Fruit fly (Drosophila melanogaster): ENCODE results near the gene Qsox3.

Gene Qsox3

DNA sequence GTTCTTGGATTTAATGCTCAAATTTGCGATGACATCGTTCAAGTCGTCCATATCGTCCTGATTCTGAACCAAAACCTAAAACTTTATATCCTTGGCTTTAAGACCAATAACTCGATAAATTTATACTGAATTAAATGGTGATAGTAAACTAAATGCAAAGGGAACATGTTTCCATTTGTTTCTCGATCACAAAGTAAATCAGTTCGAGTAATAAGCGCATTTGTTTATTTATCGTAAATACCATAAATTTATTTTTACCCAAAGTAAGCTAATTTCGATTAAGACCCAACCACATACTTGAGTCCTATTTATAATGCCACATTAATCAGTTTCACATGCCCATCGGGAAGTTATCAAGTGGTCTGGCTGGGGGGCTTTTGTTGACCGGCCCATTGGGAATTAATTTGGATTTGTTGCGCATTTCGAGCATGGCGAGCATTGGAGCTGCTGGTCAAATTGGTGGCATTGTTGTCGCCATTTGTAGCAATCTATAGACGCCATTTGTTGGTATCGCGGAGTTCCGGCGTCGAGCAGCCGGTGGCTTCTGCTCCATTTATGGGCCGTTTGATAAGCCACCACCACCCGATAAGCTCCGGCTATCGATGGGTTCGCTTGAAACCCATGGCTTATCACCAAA is 42.0 kb upstream of the Qsox3 start, which contains the start of gene CG31174:
CG31174 (minus strand) TSS at position 51 of the 637 bp plus-strand sequence.
- TF ChIP-seq Rel (GFP tag; optimal IDR thresholded peaks at IDR 0.05), result no peak
- TF ChIP-seq Rel (tag; optimal IDR thresholded peaks at IDR 0.05), result peak; percentile 83
- TF ChIP-seq Abd-B (GFP tag; optimal IDR thresholded peaks at IDR 0.05), result no peak
- TF ChIP-seq sv (GFP tag; optimal IDR thresholded peaks at IDR 0.05), result no peak

DNA sequence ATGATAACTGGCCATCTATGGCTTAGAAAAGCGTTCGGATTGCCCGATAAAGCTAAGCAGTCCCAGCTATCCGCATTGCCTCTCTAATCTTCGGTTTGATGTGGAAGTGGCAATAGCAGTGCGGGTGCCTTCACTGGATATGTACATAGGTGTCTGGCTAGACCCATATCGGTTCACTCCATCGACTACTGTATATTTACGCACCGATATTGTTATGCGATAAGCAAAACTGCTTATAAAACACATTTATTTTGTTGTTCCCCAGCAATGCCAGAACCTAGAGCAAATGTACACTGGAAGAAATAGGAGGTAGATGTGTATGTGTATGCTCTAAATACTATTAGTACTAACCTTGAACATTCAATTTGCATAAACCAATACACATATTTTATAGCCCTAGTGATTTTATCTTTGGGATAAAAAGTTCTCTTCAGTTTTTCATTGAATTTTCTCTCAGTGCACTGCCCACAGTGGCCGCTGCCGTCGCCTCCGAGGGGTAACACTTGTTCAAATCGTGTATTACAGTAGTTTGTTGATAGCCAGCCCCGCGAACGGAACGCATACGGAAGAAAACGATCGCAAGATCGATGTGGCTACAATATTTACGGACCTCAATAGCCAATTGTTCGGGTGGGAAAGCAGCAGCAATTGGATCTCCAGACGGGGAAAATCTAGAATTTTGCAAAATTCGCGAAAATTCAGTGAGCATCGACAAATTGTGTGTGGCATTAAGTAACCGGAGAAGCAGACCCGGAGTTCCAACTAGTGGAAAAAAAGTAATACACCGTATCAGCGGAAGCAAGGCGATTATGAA is 41.3 kb upstream of the Qsox3 start, which contains the start of gene CG31431:
CG31431 (plus strand) TSS at position 524 of the 814 bp plus-strand sequence.
- no peak for TF ChIP-seq tai (GFP tag; optimal IDR thresholded peaks at IDR 0.05)
- TF ChIP-seq GATAd (GFP tag; optimal IDR thresholded peaks at IDR 0.05), result no peak
- TF ChIP-seq OdsH (GFP tag; optimal IDR thresholded peaks at IDR 0.05), result peak; percentile 81
- TF ChIP-seq HLH106 (tag; optimal IDR thresholded peaks at IDR 0.05), result peak; percentile 77
- TF ChIP-seq Hr78 (GFP tag; optimal IDR thresholded peaks at IDR 0.05), result no peak
- TF ChIP-seq sv (GFP tag; optimal IDR thresholded peaks at IDR 0.05), result peak; percentile 97
- TF ChIP-seq foxo (GFP tag; optimal IDR thresholded peaks at IDR 0.05), result peak; percentile 62 to 90
- peak; percentile 80 for TF ChIP-seq br (GFP tag; optimal IDR thresholded peaks at IDR 0.05)
- TF ChIP-seq CG32264 (GFP tag; optimal IDR thresholded peaks at IDR 0.05), result peak; percentile 65
- TF ChIP-seq rgr (GFP tag; optimal IDR thresholded peaks at IDR 0.05), result peak; percentile 87
- TF ChIP-seq Hr83 (GFP tag; optimal IDR thresholded peaks at IDR 0.05; ENCODE audit: poor library complexity, severe bottlenecking), result no peak
- TF ChIP-seq Hnf4 (GFP tag; optimal IDR thresholded peaks at IDR 0.05), result peak; percentile 82
- TF ChIP-seq Vsx2 (GFP tag; optimal IDR thresholded peaks at IDR 0.05; ENCODE audit: partially characterized antibody), result no peak
- TF ChIP-seq brk (GFP tag; optimal IDR thresholded peaks at IDR 0.05), result no peak
- peak; percentile 44 for TF ChIP-seq Jra (GFP tag; optimal IDR thresholded peaks at IDR 0.05)
- peak; percentile 36 for TF ChIP-seq Mio (GFP tag; optimal IDR thresholded peaks at IDR 0.05)
- TF ChIP-seq N (GFP tag; optimal IDR thresholded peaks at IDR 0.05), result no peak
- TF ChIP-seq jim (GFP tag; optimal IDR thresholded peaks at IDR 0.05), result no peak
- no peak for TF ChIP-seq dsf (GFP tag; optimal IDR thresholded peaks at IDR 0.05; ENCODE audit: borderline replicate concordance)
- TF ChIP-seq dmrt93B (GFP tag; optimal IDR thresholded peaks at IDR 0.05), result peak; percentile 39
- peak; percentile 70 for TF ChIP-seq psq (GFP tag; optimal IDR thresholded peaks at IDR 0.05)
- no peak for TF ChIP-seq CrebA (GFP tag; optimal IDR thresholded peaks at IDR 0.05; ENCODE audit: borderline replicate concordance)
- no peak for TF ChIP-seq dl (GFP tag; optimal IDR thresholded peaks at IDR 0.05; ENCODE audit: insufficient read depth in 1 of 2, partially characterized antibody in 2 of 2)
- peak; percentile 60 for TF ChIP-seq woc (GFP tag; optimal IDR thresholded peaks at IDR 0.05)
- TF ChIP-seq lola (GFP tag; optimal IDR thresholded peaks at IDR 0.05), result no peak
- TF ChIP-seq pan (optimal IDR thresholded peaks at IDR 0.05), result no peak
- no peak for TF ChIP-seq Dif (GFP tag; optimal IDR thresholded peaks at IDR 0.05; ENCODE audit: partially characterized antibody)
- no peak for TF ChIP-seq Dfd (GFP tag; optimal IDR thresholded peaks at IDR 0.05)
- TF ChIP-seq sage (GFP tag; optimal IDR thresholded peaks at IDR 0.05), result peak; percentile 11
- no peak for TF ChIP-seq usp (GFP tag; optimal IDR thresholded peaks at IDR 0.05)
- no peak for TF ChIP-seq Myc (optimal IDR thresholded peaks at IDR 0.05)
- peak; percentile 78 for TF ChIP-seq h (GFP tag; optimal IDR thresholded peaks at IDR 0.05)
- TF ChIP-seq ey (GFP tag; optimal IDR thresholded peaks at IDR 0.05), result peak; percentile 83
- no peak for TF ChIP-seq CG9705 (GFP tag; optimal IDR thresholded peaks at IDR 0.05)
- no peak for TF ChIP-seq Abd-B (GFP tag; optimal IDR thresholded peaks at IDR 0.05)
- peak; percentile 61 for TF ChIP-seq Sp1 (GFP tag; optimal IDR thresholded peaks at IDR 0.05)
- TF ChIP-seq Rel (GFP tag; optimal IDR thresholded peaks at IDR 0.05), result no peak
- peak; percentile 56 for TF ChIP-seq Rel (tag; optimal IDR thresholded peaks at IDR 0.05)
- TF ChIP-seq fru (GFP tag; optimal IDR thresholded peaks at IDR 0.05), result peak; percentile 87
